Fruit fly (Drosophila melanogaster) whole organism, embryonic: ENCODE measurements around the gene UBL3.

Source experiments
- Abd-B ChIP-seq: fragments of 200-800 bp; sonication (Bioruptor generic); optimal IDR thresholded peaks from 2 replicates; lab custom pipeline; 2018; ENCODE audit warnings: missing biosample characterization, mild to moderate bottlenecking, missing genetic modification characterization, moderate library complexity
- Adf1 ChIP-seq: fragments of 200-800 bp; sonication (Bioruptor generic); IDR thresholded peaks from 2 replicates; pipeline ENCODE4 v1.3.6; 2022; ENCODE audit warnings: missing biosample characterization, missing genetic modification characterization
- Blimp-1 ChIP-seq: fragments of 200-800 bp; sonication (Bioruptor generic); optimal IDR thresholded peaks from 3 replicates; lab custom pipeline; 2018; ENCODE audit warnings: missing biosample characterization, missing genetic modification characterization, mild to moderate bottlenecking, moderate library complexity, missing genetic modification reagents
- CG11247 ChIP-seq: fragments of 200-800 bp; sonication (Bioruptor generic); IDR thresholded peaks from 2 replicates; pipeline ENCODE4 v1.3.6; 2022; ENCODE audit warnings: missing biosample characterization, missing genetic modification characterization
- CG11695 ChIP-seq: fragments of 200-800 bp; sonication (Bioruptor generic); IDR thresholded peaks from 3 replicates; pipeline ENCODE4 v1.3.6; 2022; ENCODE audit warnings: missing biosample characterization, missing genetic modification characterization
- CG12236 ChIP-seq: fragments of 200-800 bp; sonication (Bioruptor generic); optimal IDR thresholded peaks from 2 replicates; lab custom pipeline; 2016; ENCODE audit warnings: missing biosample characterization, missing genetic modification characterization
- CG13775 ChIP-seq: fragments of 200-800 bp; sonication (Bioruptor generic); optimal IDR thresholded peaks from 3 replicates; lab custom pipeline; 2017; ENCODE audit warnings: missing biosample characterization, mild to moderate bottlenecking, missing genetic modification characterization
- CG16813 ChIP-seq: fragments of 200-800 bp; sonication (Bioruptor generic); IDR thresholded peaks from 3 replicates; pipeline ENCODE4 v1.3.6; 2022; ENCODE audit warnings: missing biosample characterization, missing genetic modification characterization; ENCODE audit not compliant: partially characterized antibody
- CG18011 ChIP-seq: fragments of 200-800 bp; sonication (Bioruptor generic); optimal IDR thresholded peaks from 2 replicates; lab custom pipeline; 2017; ENCODE audit warnings: missing biosample characterization, missing genetic modification characterization, mild to moderate bottlenecking, moderate library complexity, missing genotype
- CG30020 ChIP-seq: fragments of 200-800 bp; optimal IDR thresholded peaks from 2 replicates; lab custom pipeline; 2019; ENCODE audit warnings: missing biosample characterization, mild to moderate bottlenecking, missing genetic modification characterization, moderate library complexity
- CG3281 ChIP-seq: fragments of 200-800 bp; sonication (Bioruptor generic); optimal IDR thresholded peaks from 3 replicates; lab custom pipeline; 2017; ENCODE audit warnings: missing biosample characterization, mild to moderate bottlenecking, missing genetic modification characterization
- CG4328 ChIP-seq: fragments of 200-800 bp; sonication (Bioruptor generic); optimal IDR thresholded peaks from 3 replicates; lab custom pipeline; 2017; ENCODE audit warnings: missing biosample characterization, missing genetic modification reagents, missing genetic modification characterization
- CG4404 ChIP-seq: fragments of 200-800 bp; sonication (Bioruptor generic); IDR thresholded peaks from 2 replicates; pipeline ENCODE4 v1.3.6; 2022; ENCODE audit warnings: missing biosample characterization, missing genetic modification characterization
- CG4730 ChIP-seq: fragments of 200-800 bp; sonication (Bioruptor generic); IDR thresholded peaks from 2 replicates; pipeline ENCODE4 v1.3.6; 2022; ENCODE audit warnings: missing biosample characterization, missing genetic modification characterization
- CG6254 ChIP-seq: fragments of 200-800 bp; sonication (Bioruptor generic); optimal IDR thresholded peaks from 3 replicates; lab custom pipeline; 2017; ENCODE audit warnings: mild to moderate bottlenecking, missing biosample characterization, missing genetic modification reagents, missing genetic modification characterization
- CG7372 ChIP-seq: fragments of 200-800 bp; sonication (Bioruptor generic); IDR thresholded peaks from 2 replicates; pipeline ENCODE4 v1.3.6; 2022; ENCODE audit warnings: missing biosample characterization, missing genetic modification characterization
- CG8290 ChIP-seq, 3 experiments: fragments of 200-800 bp; sonication (Bioruptor generic); optimal IDR thresholded peaks; 2 replicates each; lab custom pipeline; 2016 to 2019; ENCODE audit warnings: missing biosample characterization in 3 of 3, missing genetic modification characterization in 3 of 3, mild to moderate bottlenecking in 2 of 3, moderate library complexity in 1 of 3
- CG8388 ChIP-seq: fragments of 200-800 bp; sonication (Bioruptor generic); optimal IDR thresholded peaks from 2 replicates; lab custom pipeline; 2019; ENCODE audit warnings: missing biosample characterization, mild to moderate bottlenecking, missing genetic modification characterization, moderate library complexity
- CG9727 ChIP-seq: fragments of 200-800 bp; sonication (Bioruptor generic); optimal IDR thresholded peaks from 3 replicates; lab custom pipeline; 2017; ENCODE audit warnings: missing biosample characterization, mild to moderate bottlenecking, missing genetic modification characterization
- CG9797 ChIP-seq: fragments of 200-800 bp; sonication (Bioruptor generic); optimal IDR thresholded peaks from 3 replicates; lab custom pipeline; 2018; ENCODE audit warnings: missing biosample characterization, mild to moderate bottlenecking, missing genetic modification characterization
- Dbx ChIP-seq: fragments of 200-800 bp; sonication (Bioruptor generic); IDR thresholded peaks from 3 replicates; pipeline ENCODE4 v1.3.6; 2022; ENCODE audit warnings: missing biosample characterization, missing genetic modification characterization
- Dll ChIP-seq: fragments of 200-800 bp; sonication (Bioruptor generic); IDR thresholded peaks from 4 replicates; pipeline ENCODE4 v1.3.6; 2022; ENCODE audit warnings: missing biosample characterization, missing genetic modification characterization; ENCODE audit not compliant: partially characterized antibody
- Dref ChIP-seq: fragments of 200-800 bp; sonication (Bioruptor generic); IDR thresholded peaks from 2 replicates; pipeline ENCODE4 v1.3.6; 2022; ENCODE audit warnings: missing biosample characterization, missing genetic modification characterization
- E2f1 ChIP-seq: fragments of 200-800 bp; sonication (Bioruptor generic); IDR thresholded peaks from 2 replicates; pipeline ENCODE4 v1.3.6; 2022; ENCODE audit warnings: missing biosample characterization, missing genetic modification characterization
- Jarid2 ChIP-seq: fragments of 200-800 bp; sonication (Bioruptor generic); optimal IDR thresholded peaks from 3 replicates; lab custom pipeline; 2017; ENCODE audit warnings: mild to moderate bottlenecking, missing biosample characterization, missing genetic modification reagents, missing genetic modification characterization
- Lhr ChIP-seq: fragments of 200-800 bp; sonication (Bioruptor generic); optimal IDR thresholded peaks from 3 replicates; lab custom pipeline; 2017; ENCODE audit warnings: mild to moderate bottlenecking, missing biosample characterization, missing genetic modification reagents, missing genetic modification characterization
- MESR4 ChIP-seq: fragments of 200-800 bp; sonication (Bioruptor generic); optimal IDR thresholded peaks from 2 replicates; lab custom pipeline; 2018; ENCODE audit warnings: missing biosample characterization, mild to moderate bottlenecking, missing genetic modification characterization, moderate library complexity
- Mes4 ChIP-seq: fragments of 200-800 bp; sonication (Bioruptor generic); optimal IDR thresholded peaks from 2 replicates; lab custom pipeline; 2016; ENCODE audit warnings: missing biosample characterization, missing genetic modification characterization
- Oli ChIP-seq: fragments of 200-800 bp; sonication (Bioruptor generic); optimal IDR thresholded peaks from 2 replicates; lab custom pipeline; 2018; ENCODE audit warnings: missing biosample characterization, mild to moderate bottlenecking, missing genetic modification characterization, moderate library complexity
- Side ChIP-seq: fragments of 200-800 bp; sonication (Bioruptor generic); optimal IDR thresholded peaks from 2 replicates; lab custom pipeline; 2016; ENCODE audit warnings: missing biosample characterization, missing genetic modification characterization
- br ChIP-seq: fragments of >200 bp; optimal IDR thresholded peaks from 2 replicates; lab custom pipeline; 2017
- crol ChIP-seq: fragments of 200-800 bp; sonication (Bioruptor generic); IDR thresholded peaks from 2 replicates; pipeline ENCODE4 v1.3.6; 2022; ENCODE audit warnings: missing biosample characterization, missing genetic modification characterization
- da ChIP-seq: fragments of 200-800 bp; sonication (Bioruptor generic); optimal IDR thresholded peaks from 2 replicates; lab custom pipeline; 2016; ENCODE audit warnings: missing biosample characterization, missing genetic modification characterization
- dmrt99B ChIP-seq: fragments of 200-800 bp; sonication (Bioruptor generic); optimal IDR thresholded peaks from 2 replicates; lab custom pipeline; 2018; ENCODE audit warnings: missing biosample characterization, mild to moderate bottlenecking, missing genetic modification characterization, moderate library complexity
- fd3F ChIP-seq: fragments of 200-800 bp; sonication (Bioruptor generic); optimal IDR thresholded peaks from 2 replicates; lab custom pipeline; 2018; ENCODE audit warnings: missing biosample characterization, mild to moderate bottlenecking, missing genetic modification characterization, moderate library complexity
- gt ChIP-seq: fragments of 200-800 bp; sonication (Bioruptor generic); IDR thresholded peaks from 2 replicates; pipeline ENCODE4 v1.3.6; 2022; ENCODE audit warnings: missing biosample characterization, missing genetic modification characterization
- hbn ChIP-seq: fragments of 200-800 bp; sonication (Bioruptor generic); IDR thresholded peaks from 2 replicates; pipeline ENCODE4 v1.3.6; 2022; ENCODE audit warnings: missing biosample characterization, missing genetic modification characterization; ENCODE audit not compliant: partially characterized antibody
- lbe ChIP-seq: fragments of 200-800 bp; sonication (Bioruptor generic); optimal IDR thresholded peaks from 2 replicates; lab custom pipeline; 2016; ENCODE audit warnings: missing biosample characterization, mild to moderate bottlenecking, missing genetic modification characterization
- lilli ChIP-seq: fragments of 200-800 bp; sonication (Bioruptor generic); optimal IDR thresholded peaks from 3 replicates; lab custom pipeline; 2016; ENCODE audit warnings: missing biosample characterization, missing genetic modification characterization
- luna ChIP-seq: fragments of 200-800 bp; sonication (Bioruptor generic); optimal IDR thresholded peaks from 2 replicates; lab custom pipeline; 2016; ENCODE audit warnings: missing biosample characterization, missing genetic modification characterization
- nerfin-2 ChIP-seq: fragments of 200-800 bp; sonication (Bioruptor generic); IDR thresholded peaks from 2 replicates; pipeline ENCODE4 v1.3.6; 2022; ENCODE audit warnings: missing biosample characterization, missing genetic modification characterization; ENCODE audit not compliant: partially characterized antibody
- nom ChIP-seq: fragments of 200-800 bp; sonication (Bioruptor generic); optimal IDR thresholded peaks from 2 replicates; lab custom pipeline; 2017; ENCODE audit warnings: missing biosample characterization, missing genetic modification characterization, mild to moderate bottlenecking, moderate library complexity, missing genetic modification reagents
- pb ChIP-seq: fragments of 200-800 bp; sonication (Bioruptor generic); optimal IDR thresholded peaks from 3 replicates; lab custom pipeline; 2016; ENCODE audit warnings: missing biosample characterization, missing genetic modification characterization
- sens ChIP-seq: fragments of 200-800 bp; sonication (Bioruptor generic); peaks from one replicate; lab custom pipeline; 2016; ENCODE audit warnings: missing biosample characterization, missing genetic modification characterization
- slou ChIP-seq: fragments of 200-800 bp; sonication (Bioruptor generic); optimal IDR thresholded peaks from 3 replicates; lab custom pipeline; 2016; ENCODE audit warnings: missing biosample characterization, missing genetic modification characterization
- stc ChIP-seq: fragments of 200-800 bp; sonication (Bioruptor generic); IDR thresholded peaks from 2 replicates; pipeline ENCODE4 v1.3.6; 2022; ENCODE audit warnings: missing biosample characterization, missing genetic modification characterization
- sug ChIP-seq: fragments of 200-800 bp; optimal IDR thresholded peaks from 2 replicates; lab custom pipeline; 2019; ENCODE audit warnings: missing biosample characterization, mild to moderate bottlenecking, missing genetic modification characterization, moderate library complexity
- tin ChIP-seq: fragments of 200-800 bp; sonication (Bioruptor generic); optimal IDR thresholded peaks from 3 replicates; lab custom pipeline; 2016; ENCODE audit warnings: missing biosample characterization, missing genetic modification characterization
- zen ChIP-seq: fragments of 200-800 bp; sonication (Bioruptor generic); optimal IDR thresholded peaks from 3 replicates; lab custom pipeline; 2018; ENCODE audit warnings: missing biosample characterization, mild to moderate bottlenecking, missing genetic modification characterization, moderate library complexity

UBL3 gene

dm6 chrX:15859869-15860268 lies 6.9 kb upstream of the UBL3 start, which contains the start of gene Gbeta13F (continued):
- peak; percentile 84 for TF ChIP-seq Dref (GFP tag; lab: Robert Waterston, UW)

- no peak for TF ChIP-seq dmrt99B (tag; lab: Kevin White, UChicago)
- no peak for TF ChIP-seq Dbx (GFP tag; lab: Robert Waterston, UW)
- TF ChIP-seq Blimp-1 (GFP tag; lab: Kevin White, UChicago) = no peak
- no peak for TF ChIP-seq Oli (tag; lab: Kevin White, UChicago)
- 0 out of 3 replicates have a peak, but pooled peaks have one; percentile 4 for TF ChIP-seq CG16813
- TF ChIP-seq crol (GFP tag; lab: Robert Waterston, UW) = no peak
- TF ChIP-seq lilli (GFP tag; lab: Kevin White, UChicago) = no peak
- no peak for TF ChIP-seq tin
- no peak for TF ChIP-seq lbe (GFP tag; lab: Kevin White, UChicago)
- no peak for TF ChIP-seq luna (GFP tag; lab: Kevin White, UChicago)
- no peak for TF ChIP-seq gt (GFP tag; lab: Robert Waterston, UW)
- TF ChIP-seq da (GFP tag; lab: Kevin White, UChicago) = no peak
- no peak for TF ChIP-seq CG7372
- no peak for TF ChIP-seq br (lab: Kevin White, UChicago)
- no peak for TF ChIP-seq CG4404 (GFP tag; lab: Robert Waterston, UW)
- TF ChIP-seq sens = peak; percentile 32
- TF ChIP-seq fd3F (GFP tag; lab: Kevin White, UChicago) = no peak
- no peak for TF ChIP-seq CG11695 (GFP tag; lab: Robert Waterston, UW)
- TF ChIP-seq CG4730 (GFP tag; lab: Robert Waterston, UW) = no peak
- no peak for TF ChIP-seq MESR4 (GFP tag; lab: Kevin White, UChicago)
- TF ChIP-seq Dll (GFP tag; lab: Robert Waterston, UW) = peak; percentile 49; the same call in 1 of the 4 replicates
- no peak for TF ChIP-seq nerfin-2 (GFP tag; lab: Robert Waterston, UW)
- TF ChIP-seq sug (tag; lab: Kevin White, UChicago) = no peak
- no peak for TF ChIP-seq pb
- TF ChIP-seq CG4328 (GFP tag; lab: Kevin White, UChicago) = no peak
- no peak for TF ChIP-seq stc (GFP tag; lab: Robert Waterston, UW)
- no peak for TF ChIP-seq CG18011
- no peak for TF ChIP-seq CG6254
- no peak for TF ChIP-seq hbn (GFP tag; lab: Robert Waterston, UW)
- TF ChIP-seq Mes4 (GFP tag; lab: Kevin White, UChicago) = no peak
- TF ChIP-seq CG9727 (GFP tag; lab: Kevin White, UChicago) = no peak
- no peak for TF ChIP-seq Abd-B (GFP tag; lab: Kevin White, UChicago)
- no peak for TF ChIP-seq CG3281 (GFP tag; lab: Kevin White, UChicago)
- no peak for TF ChIP-seq CG9797 (GFP tag; lab: Kevin White, UChicago)
- no peak for TF ChIP-seq zen (tag; lab: Kevin White, UChicago)
- TF ChIP-seq Dref (GFP tag; lab: Robert Waterston, UW) = peak; percentile 43; the same call in 1 of the 2 replicates
- no peak for TF ChIP-seq nom
- no peak for TF ChIP-seq CG8388
- TF ChIP-seq Lhr (GFP tag; lab: Kevin White, UChicago) = no peak
- TF ChIP-seq CG30020 (tag; lab: Kevin White, UChicago) = no peak
- TF ChIP-seq Adf1 = no peak
- TF ChIP-seq CG12236 (GFP tag; lab: Kevin White, UChicago) = no peak
- no peak for TF ChIP-seq Side (GFP tag; lab: Kevin White, UChicago)
- TF ChIP-seq CG13775 (GFP tag; lab: Kevin White, UChicago) = no peak
- no peak for TF ChIP-seq CG11247 (GFP tag; lab: Robert Waterston, UW)
- TF ChIP-seq Jarid2 (GFP tag; lab: Kevin White, UChicago) = no peak
- no peak for TF ChIP-seq slou
- TF ChIP-seq CG8290 (GFP tag; optimal IDR thresholded peaks at IDR 0.05; lab: Kevin White, UChicago) = no peak
- TF ChIP-seq CG8290 (tag; optimal IDR thresholded peaks at IDR 0.05; lab: Kevin White, UChicago) = no peak
- no peak for TF ChIP-seq E2f1 (GFP tag; lab: Robert Waterston, UW)
Observed at dm6 chrX:15859387-15859786, 6.4 kb upstream of the UBL3 start, which contains the start of gene AlkB. Gene AlkB, minus strand, starts transcription at chrX:15859487.
